Worm (Caenorhabditis elegans) whole organism, L4 larva: Measurements from ENCODE around the gene cdka-1.

Experiments
- ZK546.5 ChIP-seq, 2 experiments: sonication (generic microtip); optimal IDR thresholded peaks; 2 replicates each; lab custom pipeline; 2017; ENCODE audit warnings: missing biosample characterization in 2 of 2, missing genetic modification characterization in 2 of 2
- aly-2 ChIP-seq: sonication (generic microtip); optimal IDR thresholded peaks from 2 replicates; lab custom pipeline; 2018; ENCODE audit warnings: missing biosample characterization, missing genetic modification characterization
- daf-12 ChIP-seq: fragments of 150-350 bp; optimal IDR thresholded peaks from 2 replicates; lab custom pipeline; 2014; ENCODE audit warnings: missing biosample characterization, missing genetic modification reagents, missing genetic modification characterization
- egl-27 ChIP-seq: sonication (generic microtip); optimal IDR thresholded peaks from 3 replicates; lab custom pipeline; 2017; ENCODE audit warnings: missing biosample characterization, missing genetic modification reagents, missing genetic modification characterization
- fkh-10 ChIP-seq: fragments of 150-350 bp; optimal IDR thresholded peaks from 2 replicates; lab custom pipeline; 2014; ENCODE audit warnings: missing biosample characterization, missing genetic modification reagents, missing genetic modification characterization
- fos-1 ChIP-seq: fragments of 150-350 bp; optimal IDR thresholded peaks from 2 replicates; lab custom pipeline; 2014; ENCODE audit warnings: missing biosample characterization, missing genetic modification characterization
- mdl-1 ChIP-seq, 2 experiments: fragments of 150-350 bp in 1 of 2; sonication (generic microtip) in 1 of 2; optimal IDR thresholded peaks; 2 replicates each; lab custom pipeline; 2014 to 2017; ENCODE audit warnings: missing biosample characterization in 2 of 2, missing genetic modification characterization in 2 of 2
- skn-1 ChIP-seq: fragments of 150-350 bp; optimal IDR thresholded peaks from 2 replicates; lab custom pipeline; 2014; ENCODE audit warnings: missing biosample characterization, missing genetic modification characterization
- unc-130 ChIP-seq: sonication (generic microtip); optimal IDR thresholded peaks from 2 replicates; lab custom pipeline; 2016; ENCODE audit warnings: missing genetic modification reagents, missing genetic modification characterization, missing compliant biosample characterization
- unc-39 ChIP-seq: sonication (generic microtip); optimal IDR thresholded peaks from 2 replicates; lab custom pipeline; 2017; ENCODE audit warnings: missing biosample characterization, missing genetic modification characterization
- unc-62 ChIP-seq, 3 experiments: fragments of 150-350 bp in 1 of 3; sonication (generic microtip); optimal IDR thresholded peaks in 2 of 3; peaks in 1 of 3; 1 replicate in 1 of 3; 2 replicates in 2 of 3; lab custom pipeline; 2014 to 2017; ENCODE audit warnings: missing biosample characterization in 3 of 3, missing genetic modification characterization in 3 of 3, missing genetic modification reagents in 3 of 3, missing genotype in 1 of 3
- zag-1 ChIP-seq: fragments of 150-350 bp; optimal IDR thresholded peaks from 2 replicates; lab custom pipeline; 2014; ENCODE audit warnings: missing biosample characterization, missing genetic modification characterization

DNA sequence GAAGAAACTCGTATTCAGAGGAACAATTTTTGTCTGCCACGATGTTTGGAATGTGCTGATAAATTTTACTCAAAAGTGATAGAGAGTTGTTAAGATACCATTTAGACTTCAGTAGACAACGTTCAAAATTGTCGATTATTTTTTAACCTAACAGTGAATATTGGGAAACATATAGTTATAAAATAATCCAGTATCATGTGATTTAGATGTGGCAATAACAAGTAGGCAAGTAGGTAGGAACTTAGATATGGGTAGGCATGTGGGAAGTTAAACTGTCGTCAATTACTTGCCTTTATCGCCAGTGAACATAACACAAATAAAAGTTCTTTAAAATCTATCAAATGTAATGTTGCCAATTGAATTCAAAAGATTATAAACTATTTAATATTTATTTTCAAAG lies 12.9 kb downstream of the cdka-1 start, which contains the start of gene T23F11.11:
- TF ChIP-seq egl-27, result no peak
- no peak for TF ChIP-seq unc-62 (GFP tag; optimal IDR thresholded peaks at IDR 0.05 in 1 of 2; lab: Kevin White, UChicago)
- TF ChIP-seq unc-62 (tag; optimal IDR thresholded peaks at IDR 0.05; lab: Kevin White, UChicago), result no peak
- TF ChIP-seq zag-1 (tag; lab: Kevin White, UChicago), result no peak
- TF ChIP-seq fkh-10 (GFP tag; lab: Kevin White, UChicago), result no peak
- TF ChIP-seq unc-130 (GFP tag; lab: Kevin White, UChicago), result no peak
- no peak for TF ChIP-seq mdl-1 (tag; optimal IDR thresholded peaks at IDR 0.05; lab: Kevin White, UChicago)
- no peak for TF ChIP-seq ZK546.5 (tag; optimal IDR thresholded peaks at IDR 0.05; lab: Kevin White, UChicago)
- no peak for TF ChIP-seq daf-12 (tag; lab: Kevin White, UChicago)
- no peak for TF ChIP-seq skn-1 (tag; lab: Kevin White, UChicago)
- no peak for TF ChIP-seq aly-2 (tag; lab: Kevin White, UChicago)
- no peak for TF ChIP-seq unc-39 (tag; lab: Kevin White, UChicago)
- TF ChIP-seq fos-1 (tag; lab: Kevin White, UChicago), result no peak
